Fruit fly (Drosophila melanogaster) whole organism, embryonic: ENCODE results near the gene nxf2.

Experiments
- Adf1 ChIP-seq: fragments of 200-800 bp; sonication (Bioruptor generic); IDR thresholded peaks from 2 replicates; pipeline ENCODE4 v1.3.6; 2022; ENCODE audit warnings: missing biosample characterization, missing genetic modification characterization
- Bdp1 ChIP-seq: fragments of 200-800 bp; sonication (Bioruptor generic); optimal IDR thresholded peaks from 3 replicates; lab custom pipeline; 2016; ENCODE audit warnings: missing biosample characterization, missing genetic modification characterization
- CG10147 ChIP-seq: fragments of 200-800 bp; sonication (Bioruptor generic); optimal IDR thresholded peaks from 2 replicates; lab custom pipeline; 2019; ENCODE audit warnings: missing biosample characterization, mild to moderate bottlenecking, missing genetic modification characterization, moderate library complexity
- CG12299 ChIP-seq: fragments of 200-800 bp; sonication (Bioruptor generic); optimal IDR thresholded peaks from 2 replicates; lab custom pipeline; 2018; ENCODE audit warnings: missing biosample characterization, mild to moderate bottlenecking, missing genetic modification characterization
- CG1233 ChIP-seq: fragments of 200-800 bp; sonication (Bioruptor generic); optimal IDR thresholded peaks from 4 replicates; lab custom pipeline; 2018; ENCODE audit warnings: missing biosample characterization, mild to moderate bottlenecking, missing genetic modification characterization
- CG1602 ChIP-seq: fragments of 200-800 bp; sonication (Bioruptor generic); optimal IDR thresholded peaks from 3 replicates; lab custom pipeline; 2016; ENCODE audit warnings: missing biosample characterization, missing genetic modification characterization
- CG1603 ChIP-seq: fragments of 200-800 bp; sonication (Bioruptor generic); optimal IDR thresholded peaks from 2 replicates; lab custom pipeline; 2019; ENCODE audit warnings: missing biosample characterization, mild to moderate bottlenecking, missing genetic modification characterization, moderate library complexity
- CG17186 ChIP-seq: fragments of 200-800 bp; sonication (Bioruptor generic); optimal IDR thresholded peaks from 3 replicates; lab custom pipeline; 2017; ENCODE audit warnings: missing biosample characterization, missing genetic modification reagents, missing genetic modification characterization
- CG17361 ChIP-seq: fragments of 200-800 bp; sonication (Bioruptor generic); IDR thresholded peaks from 3 replicates; pipeline ENCODE4 v1.3.6; 2022; ENCODE audit warnings: missing biosample characterization, missing genetic modification characterization
- CG17385 ChIP-seq: fragments of 200-800 bp; sonication (Bioruptor generic); optimal IDR thresholded peaks from 3 replicates; lab custom pipeline; 2018; ENCODE audit warnings: missing biosample characterization, mild to moderate bottlenecking, missing genetic modification characterization
- CG1792 ChIP-seq: fragments of 200-800 bp; sonication (Bioruptor generic); optimal IDR thresholded peaks from 2 replicates; lab custom pipeline; 2016; ENCODE audit warnings: missing biosample characterization, missing genetic modification characterization
- CG18011 ChIP-seq: fragments of 200-800 bp; sonication (Bioruptor generic); optimal IDR thresholded peaks from 2 replicates; lab custom pipeline; 2017; ENCODE audit warnings: missing biosample characterization, missing genetic modification characterization, mild to moderate bottlenecking, moderate library complexity, missing genotype
- CG2712 ChIP-seq: fragments of 200-800 bp; optimal IDR thresholded peaks from 3 replicates; lab custom pipeline; 2019; ENCODE audit warnings: missing biosample characterization, mild to moderate bottlenecking, missing genetic modification characterization, moderate library complexity
- CG30403 ChIP-seq: fragments of 200-800 bp; sonication (Bioruptor generic); optimal IDR thresholded peaks from 3 replicates; lab custom pipeline; 2016; ENCODE audit warnings: missing biosample characterization, missing genetic modification characterization
- CG4617 ChIP-seq: fragments of 200-800 bp; sonication (Bioruptor generic); optimal IDR thresholded peaks from 3 replicates; lab custom pipeline; 2016; ENCODE audit warnings: missing biosample characterization, missing genetic modification characterization, borderline replicate concordance
- CG4820 ChIP-seq: fragments of 200-800 bp; sonication (Bioruptor generic); optimal IDR thresholded peaks from 3 replicates; lab custom pipeline; 2016; ENCODE audit warnings: missing biosample characterization, missing genetic modification characterization
- CG5953 ChIP-seq: fragments of 200-800 bp; sonication (Bioruptor generic); IDR thresholded peaks from 2 replicates; pipeline ENCODE4 v1.3.6; 2022; ENCODE audit warnings: missing biosample characterization, missing genetic modification characterization
- Dad ChIP-seq: fragments of 200-800 bp; sonication (Bioruptor generic); optimal IDR thresholded peaks from 3 replicates; lab custom pipeline; 2016; ENCODE audit warnings: missing biosample characterization, missing genetic modification characterization
- Dll ChIP-seq: fragments of 200-800 bp; sonication (Bioruptor generic); IDR thresholded peaks from 4 replicates; pipeline ENCODE4 v1.3.6; 2022; ENCODE audit warnings: missing biosample characterization, missing genetic modification characterization; ENCODE audit not compliant: partially characterized antibody
- ERR ChIP-seq: fragments of 200-800 bp; sonication (Bioruptor generic); optimal IDR thresholded peaks from 2 replicates; lab custom pipeline; 2016; ENCODE audit warnings: missing biosample characterization, missing genetic modification characterization
- H15 ChIP-seq: fragments of 200-800 bp; sonication (Bioruptor generic); IDR thresholded peaks from 3 replicates; pipeline ENCODE4 v1.3.6; 2022; ENCODE audit warnings: missing biosample characterization, missing genetic modification characterization
- Hr39 ChIP-seq: fragments of >200 bp; optimal IDR thresholded peaks from 2 replicates; lab custom pipeline; 2017
- NK7.1 ChIP-seq: fragments of 200-800 bp; sonication (Bioruptor generic); optimal IDR thresholded peaks from 3 replicates; lab custom pipeline; 2016; ENCODE audit warnings: missing biosample characterization, missing genetic modification characterization
- Neu2 ChIP-seq: fragments of 200-800 bp; sonication (Bioruptor generic); optimal IDR thresholded peaks from 3 replicates; lab custom pipeline; 2016; ENCODE audit warnings: missing biosample characterization, missing genetic modification characterization, borderline replicate concordance
- Oaz ChIP-seq: fragments of 200-800 bp; sonication (Bioruptor generic); IDR thresholded peaks from 2 replicates; pipeline ENCODE4 v1.3.6; 2022; ENCODE audit warnings: missing biosample characterization, missing genetic modification characterization
- Pdp1 ChIP-seq, 2 experiments: fragments of 200-800 bp; sonication (Bioruptor generic); optimal IDR thresholded peaks; 3 replicates each; lab custom pipeline; 2016; ENCODE audit warnings: missing biosample characterization in 2 of 2, missing genetic modification characterization in 2 of 2, mild to moderate bottlenecking in 1 of 2, moderate library complexity in 1 of 2
- Rx ChIP-seq: fragments of 200-800 bp; sonication (Bioruptor generic); IDR thresholded peaks from 2 replicates; pipeline ENCODE4 v1.3.6; 2022; ENCODE audit warnings: missing biosample characterization, missing genetic modification characterization
- Stat92E ChIP-seq, 3 experiments: fragments of >200 bp in 2 of 3; fragments of 200-800 bp in 1 of 3; sonication (Bioruptor generic) in 1 of 3; optimal IDR thresholded peaks; 2 replicates each; lab custom pipeline; 2017 to 2019; ENCODE audit warnings: missing biosample characterization in 3 of 3, missing genetic modification characterization in 3 of 3, mild to moderate bottlenecking in 1 of 3, moderate library complexity in 1 of 3
- Vsx1 ChIP-seq: fragments of 200-800 bp; sonication (Bioruptor generic); optimal IDR thresholded peaks from 2 replicates; lab custom pipeline; 2017; ENCODE audit warnings: missing biosample characterization, mild to moderate bottlenecking, missing genetic modification characterization, missing genetic modification reagents
- bab2 ChIP-seq: fragments of 200-800 bp; sonication (Bioruptor generic); optimal IDR thresholded peaks from 2 replicates; lab custom pipeline; 2016; ENCODE audit warnings: missing biosample characterization, missing genetic modification characterization
- bbx ChIP-seq: fragments of 200-800 bp; sonication (Bioruptor generic); IDR thresholded peaks from 2 replicates; pipeline ENCODE4 v1.3.6; 2022; ENCODE audit warnings: missing biosample characterization, missing genetic modification characterization; ENCODE audit not compliant: partially characterized antibody
- btn ChIP-seq: fragments of 200-800 bp; sonication (Bioruptor generic); optimal IDR thresholded peaks from 2 replicates; lab custom pipeline; 2016; ENCODE audit warnings: missing biosample characterization, missing genetic modification characterization
- cwo ChIP-seq: fragments of 200-800 bp; sonication (Bioruptor generic); optimal IDR thresholded peaks from 3 replicates; lab custom pipeline; 2017; ENCODE audit warnings: missing biosample characterization, missing genetic modification characterization, mild to moderate bottlenecking, moderate library complexity, missing genetic modification reagents
- dimm ChIP-seq: fragments of 200-800 bp; sonication (Bioruptor generic); IDR thresholded peaks from 2 replicates; pipeline ENCODE4 v1.3.6; 2022; ENCODE audit warnings: missing biosample characterization, missing genetic modification characterization
- disco-r ChIP-seq: fragments of 200-800 bp; sonication (Bioruptor generic); optimal IDR thresholded peaks from 2 replicates; lab custom pipeline; 2016; ENCODE audit warnings: missing biosample characterization, missing genetic modification characterization
- dm ChIP-seq: fragments of 200-800 bp; sonication (Bioruptor generic); optimal IDR thresholded peaks from 3 replicates; lab custom pipeline; 2016; ENCODE audit warnings: missing biosample characterization, missing genetic modification characterization
- esg ChIP-seq: fragments of 200-800 bp; sonication (Bioruptor generic); conservative IDR thresholded peaks from 2 replicates; pipeline ENCODE4 v1.3.6; 2022; ENCODE audit warnings: missing biosample characterization, missing genetic modification characterization
- kni ChIP-seq: fragments of 200-800 bp; sonication (Bioruptor generic); optimal IDR thresholded peaks from 3 replicates; lab custom pipeline; 2017; ENCODE audit warnings: mild to moderate bottlenecking, missing biosample characterization, missing genetic modification reagents, missing genetic modification characterization
- luna ChIP-seq: fragments of 200-800 bp; sonication (Bioruptor generic); optimal IDR thresholded peaks from 2 replicates; lab custom pipeline; 2016; ENCODE audit warnings: missing biosample characterization, missing genetic modification characterization
- otp ChIP-seq: fragments of 200-800 bp; sonication (Bioruptor generic); IDR thresholded peaks from 3 replicates; pipeline ENCODE4, ENCODE4 v1.3.6; 2022; ENCODE audit warnings: missing biosample characterization, missing genetic modification characterization
- prd ChIP-seq, 3 experiments: fragments of >200 bp in 2 of 3; fragments of 200-800 bp in 1 of 3; sonication (Bioruptor generic) in 1 of 3; optimal IDR thresholded peaks in 2 of 3; IDR thresholded peaks in 1 of 3; 2 replicates in 2 of 3; 3 replicates in 1 of 3; pipeline versions ENCODE4 v1.3.6 to Lab custom; 2017 to 2022; ENCODE audit warnings: missing biosample characterization in 1 of 3, missing genetic modification characterization in 1 of 3
- psq ChIP-seq: fragments of 200-800 bp; sonication (Bioruptor generic); optimal IDR thresholded peaks from 2 replicates; lab custom pipeline; 2017; ENCODE audit warnings: missing biosample characterization, missing genetic modification characterization
- sc ChIP-seq, 3 experiments: fragments of >200 bp in 2 of 3; fragments of 200-800 bp in 1 of 3; sonication (Bioruptor generic) in 1 of 3; optimal IDR thresholded peaks; 2 replicates in 2 of 3; 3 replicates in 1 of 3; lab custom pipeline; 2017; ENCODE audit warnings: mild to moderate bottlenecking in 1 of 3, missing biosample characterization in 1 of 3, missing genetic modification characterization in 1 of 3, missing genetic modification reagents in 1 of 3
- scrt ChIP-seq: fragments of 200-800 bp; sonication (Bioruptor generic); optimal IDR thresholded peaks from 2 replicates; lab custom pipeline; 2018; ENCODE audit warnings: missing biosample characterization, mild to moderate bottlenecking, missing genetic modification characterization, moderate library complexity
- tin ChIP-seq: fragments of 200-800 bp; sonication (Bioruptor generic); optimal IDR thresholded peaks from 3 replicates; lab custom pipeline; 2016; ENCODE audit warnings: missing biosample characterization, missing genetic modification characterization
- tx ChIP-seq: fragments of 200-800 bp; sonication (Bioruptor generic); optimal IDR thresholded peaks from 2 replicates; lab custom pipeline; 2016; ENCODE audit warnings: missing biosample characterization, missing genetic modification characterization
- vnd ChIP-seq: fragments of 200-800 bp; sonication (Bioruptor generic); IDR thresholded peaks from 3 replicates; pipeline ENCODE4 v1.3.6; 2022; ENCODE audit warnings: missing biosample characterization, missing genetic modification characterization; ENCODE audit not compliant: partially characterized antibody

nxf2 gene

DNA sequence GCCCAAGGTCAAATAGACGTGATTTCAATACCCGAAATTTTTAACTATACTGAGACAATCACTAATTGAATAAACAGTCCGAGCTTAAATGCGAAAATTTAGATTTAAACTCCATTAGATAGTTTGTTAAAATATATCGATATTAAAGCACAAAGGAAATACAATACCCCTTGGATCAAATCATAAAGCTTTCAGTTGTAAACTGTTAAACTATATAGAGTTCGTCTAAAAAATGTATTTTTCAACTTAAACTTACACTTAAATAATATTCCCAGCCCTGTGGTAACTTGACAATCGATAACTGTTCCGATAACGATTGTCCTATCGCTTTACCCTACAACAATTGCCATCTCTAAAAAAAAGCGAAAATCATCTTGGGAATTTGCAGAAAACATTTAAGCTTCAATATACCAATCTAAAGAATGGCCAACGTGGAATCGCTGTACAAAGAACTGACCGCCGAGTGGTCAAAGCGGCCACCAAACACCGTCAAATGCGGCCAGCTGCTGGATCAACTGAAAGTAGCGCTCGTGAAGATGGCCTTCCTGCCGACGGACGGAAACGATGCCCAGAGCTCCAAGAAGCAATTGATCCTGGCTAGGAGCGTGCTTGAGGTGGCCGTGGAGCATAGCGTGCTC lies 2.7 kb upstream of the nxf2 start, which contains the start of gene Rpn12 (continued):
- TF ChIP-seq CG1603 (tag; lab: Kevin White, UChicago) (peak; percentile 50), tx (GFP tag; lab: Kevin White, UChicago) (no peak), prd (optimal IDR thresholded peaks at IDR 0.05; lab: Kevin White, UChicago) (no peak), prd (GFP tag; IDR thresholded peaks at IDR 0.05; lab: Robert Waterston, UW) (no peak), CG1792 (GFP tag; lab: Kevin White, UChicago) (peak; percentile 37)

DNA sequence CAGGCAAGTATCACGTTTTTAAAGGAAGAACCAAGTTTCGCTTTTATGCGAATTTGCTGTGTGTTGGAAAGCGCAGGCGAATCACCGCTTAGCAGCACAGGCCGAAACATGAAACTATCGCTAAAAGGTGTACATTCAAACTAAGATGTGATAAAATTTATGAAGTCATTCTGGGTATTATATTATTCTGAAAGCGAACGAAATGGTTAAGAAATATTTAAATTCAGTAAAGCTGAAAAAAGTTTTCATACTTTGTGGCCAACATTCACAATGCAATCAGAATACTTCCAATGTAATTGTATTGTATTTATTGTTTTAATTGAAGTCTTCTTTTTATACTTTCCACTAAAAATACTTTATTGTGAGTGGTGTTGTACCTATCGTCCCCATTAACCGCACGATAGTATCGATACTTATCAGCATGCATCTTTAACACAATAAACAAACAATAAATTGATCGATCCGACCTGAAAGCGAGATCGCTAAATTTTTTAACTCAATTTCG lies 1.1 kb upstream of the nxf2 start, which contains the start of gene Smn:
Gene Smn (minus strand): TSS at position 347 of the 505 bp plus-strand sequence.
- TF ChIP-seq dm, result peak; percentile 2
- peak; percentile 27 for TF ChIP-seq CG4820 (GFP tag; lab: Kevin White, UChicago)
- no peak for TF ChIP-seq disco-r (GFP tag; lab: Kevin White, UChicago)
- TF ChIP-seq bab2 (GFP tag; lab: Kevin White, UChicago), result peak; percentile 46
- TF ChIP-seq CG18011 (GFP tag; lab: Kevin White, UChicago), result peak; percentile 23
- TF ChIP-seq tin (GFP tag; lab: Kevin White, UChicago), result peak; percentile 44
- TF ChIP-seq CG4617 (GFP tag; lab: Kevin White, UChicago), result peak; percentile 43
- TF ChIP-seq kni, result peak; percentile 35
- TF ChIP-seq Dll (GFP tag; lab: Robert Waterston, UW), result peak; percentile 91
- no peak for TF ChIP-seq dimm (GFP tag; lab: Robert Waterston, UW)
- no peak for TF ChIP-seq CG12299 (tag; lab: Kevin White, UChicago)
- no peak for TF ChIP-seq scrt (GFP tag; lab: Kevin White, UChicago)
- no peak for TF ChIP-seq Adf1 (GFP tag; lab: Robert Waterston, UW)
- peak; percentile 20 for TF ChIP-seq cwo
- TF ChIP-seq Rx (GFP tag; lab: Robert Waterston, UW), result no peak
- TF ChIP-seq Bdp1 (GFP tag; lab: Kevin White, UChicago), result peak; percentile 22
- TF ChIP-seq Oaz (GFP tag; lab: Robert Waterston, UW), result no peak
- no peak for TF ChIP-seq Stat92E (GFP tag; optimal IDR thresholded peaks at IDR 0.05; lab: Kevin White, UChicago)
- no peak for TF ChIP-seq Hr39 (lab: Kevin White, UChicago)
- TF ChIP-seq otp, result no peak
- TF ChIP-seq ERR (GFP tag; lab: Kevin White, UChicago), result no peak
- TF ChIP-seq btn (GFP tag; lab: Kevin White, UChicago), result no peak
- TF ChIP-seq Neu2 (GFP tag; lab: Kevin White, UChicago), result peak; percentile 39
- no peak for TF ChIP-seq luna (GFP tag; lab: Kevin White, UChicago)
- TF ChIP-seq CG17361 (GFP tag; lab: Robert Waterston, UW), result peak; percentile 58; the same call in 2 of the 3 replicates
- TF ChIP-seq CG10147 (GFP tag; lab: Kevin White, UChicago), result peak; percentile 52
- peak; percentile 58 for TF ChIP-seq CG17385 (GFP tag; lab: Kevin White, UChicago)
- peak; percentile 87 for TF ChIP-seq bbx (GFP tag; lab: Robert Waterston, UW)
- TF ChIP-seq sc (optimal IDR thresholded peaks at IDR 0.05; lab: Kevin White, UChicago), result no peak
- TF ChIP-seq sc (GFP tag; optimal IDR thresholded peaks at IDR 0.05; lab: Kevin White, UChicago), result no peak
- TF ChIP-seq NK7.1 (GFP tag; lab: Kevin White, UChicago), result no peak
- peak; percentile 29 for TF ChIP-seq CG1233 (GFP tag; lab: Kevin White, UChicago)
- TF ChIP-seq CG2712 (tag; lab: Kevin White, UChicago), result peak; percentile 50
- TF ChIP-seq H15 (GFP tag; lab: Robert Waterston, UW), result no peak
- TF ChIP-seq psq, result no peak
- peak; percentile 3 for TF ChIP-seq Dad (GFP tag; lab: Kevin White, UChicago)
- peak; percentile 16 for TF ChIP-seq CG17186 (GFP tag; lab: Kevin White, UChicago)
- peak; percentile 80 for TF ChIP-seq vnd (GFP tag; lab: Robert Waterston, UW)
- no peak for TF ChIP-seq Vsx1
- TF ChIP-seq esg, result no peak
- TF ChIP-seq CG5953 (GFP tag; lab: Robert Waterston, UW), result no peak
- peak; percentile 72 for TF ChIP-seq CG30403 (GFP tag; lab: Kevin White, UChicago)
- TF ChIP-seq CG1602 (GFP tag; lab: Kevin White, UChicago), result peak; percentile 33
- TF ChIP-seq Pdp1 (GFP tag; optimal IDR thresholded peaks at IDR 0.05; lab: Kevin White, UChicago), result peak; percentile 5 to 50
